Worm (Caenorhabditis elegans) whole organism, late embryonic: ENCODE data around the gene C51E3.6.

Source experiments
- K02D7.2 ChIP-seq: sonication (generic microtip); optimal IDR thresholded peaks from 2 replicates; lab custom pipeline; 2017; ENCODE audit warnings: mild to moderate bottlenecking, missing genetic modification characterization, missing compliant biosample characterization
- K09A11.1 ChIP-seq: sonication (generic microtip); optimal IDR thresholded peaks from 2 replicates; lab custom pipeline; 2017; ENCODE audit warnings: antibody characterized with exemption, mild to moderate bottlenecking, missing genetic modification characterization, missing compliant biosample characterization; ENCODE audit not compliant: insufficient read depth
- T23F11.4 ChIP-seq: fragments of 200-800 bp; sonication (Bioruptor generic); optimal IDR thresholded peaks from 2 replicates; lab custom pipeline; 2018; ENCODE audit warnings: mild to moderate bottlenecking, missing genetic modification characterization, missing compliant biosample characterization
- Y22D7AL.16 ChIP-seq: sonication (generic microtip); optimal IDR thresholded peaks from 2 replicates; lab custom pipeline; 2016; ENCODE audit warnings: missing genetic modification characterization, missing compliant biosample characterization
- ama-1 ChIP-seq: fragments of 150-350 bp; optimal IDR thresholded peaks from 2 replicates; lab custom pipeline; 2014
- hlh-13 ChIP-seq: fragments of 200-800 bp; sonication (Bioruptor generic); optimal IDR thresholded peaks from 2 replicates; lab custom pipeline; 2018; ENCODE audit warnings: mild to moderate bottlenecking, missing genetic modification characterization, missing compliant biosample characterization
- hlh-30 ChIP-seq: sonication (generic microtip); optimal IDR thresholded peaks from 2 replicates; lab custom pipeline; 2017; ENCODE audit warnings: antibody characterized with exemption, missing genetic modification characterization, missing compliant biosample characterization; ENCODE audit not compliant: insufficient read depth
- nhr-11 ChIP-seq: fragments of 150-350 bp; optimal IDR thresholded peaks from 2 replicates; lab custom pipeline; 2014; ENCODE audit warnings: missing biosample characterization, missing genetic modification characterization
- pha-4 ChIP-seq: fragments of 150-350 bp; optimal IDR thresholded peaks from 2 replicates; lab custom pipeline; 2018; ENCODE audit warnings: missing biosample characterization, missing genetic modification reagents, missing genetic modification characterization
- ref-2 ChIP-seq: sonication (generic microtip); optimal IDR thresholded peaks from 2 replicates; lab custom pipeline; 2016; ENCODE audit warnings: missing genetic modification characterization, missing compliant biosample characterization
- tbx-2 ChIP-seq: sonication (generic microtip); optimal IDR thresholded peaks from 2 replicates; lab custom pipeline; 2016; ENCODE audit warnings: missing genetic modification characterization, missing compliant biosample characterization
- unc-86 ChIP-seq: sonication (generic microtip); optimal IDR thresholded peaks from 2 replicates; lab custom pipeline; 2016; ENCODE audit warnings: missing genetic modification characterization, missing compliant biosample characterization

DNA sequence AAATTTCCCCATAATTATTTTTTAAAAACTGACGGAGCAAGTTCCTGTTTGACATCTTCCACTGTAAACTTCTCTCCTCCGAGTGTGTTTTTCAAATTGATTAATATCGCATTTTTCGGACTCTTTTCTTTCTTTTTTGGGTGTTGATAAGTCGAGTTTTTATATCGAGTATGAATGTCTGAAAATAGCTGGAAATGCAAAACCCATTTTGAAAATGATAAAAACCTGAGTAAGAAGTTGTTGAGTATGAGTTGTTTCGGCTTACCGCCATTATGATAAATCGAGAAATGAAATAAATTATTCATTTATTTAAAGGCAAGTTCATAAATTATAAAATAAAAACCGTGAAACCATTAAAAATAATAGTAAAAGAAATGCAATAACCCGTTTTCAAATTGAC is 19.5 kb upstream of the C51E3.6 start, which contains the start of gene ZK856.18:
- TF ChIP-seq T23F11.4: no peak
- TF ChIP-seq ref-2 (tag; lab: Kevin White, UChicago): no peak
- TF ChIP-seq ama-1: no peak
- TF ChIP-seq nhr-11 (tag; lab: Kevin White, UChicago): no peak
- no peak for TF ChIP-seq K09A11.1
- no peak for TF ChIP-seq unc-86 (tag; lab: Kevin White, UChicago)
- no peak for TF ChIP-seq Y22D7AL.16 (tag; lab: Kevin White, UChicago)
- no peak for TF ChIP-seq pha-4 (tag; lab: Kevin White, UChicago)
- no peak for TF ChIP-seq hlh-13
- no peak for TF ChIP-seq hlh-30 (tag; lab: Kevin White, UChicago)
- no peak for TF ChIP-seq tbx-2 (tag; lab: Kevin White, UChicago)
- TF ChIP-seq K02D7.2 (tag; lab: Kevin White, UChicago): no peak
